Fruit fly (Drosophila melanogaster) whole organism, adult: ENCODE data around the gene PolD1.

Source experiments
- CG14711 ChIP-seq: fragments of 200-800 bp; sonication (Bioruptor generic); optimal IDR thresholded peaks from 2 replicates; lab custom pipeline; 2018; ENCODE audit warnings: missing biosample characterization, mild to moderate bottlenecking, missing genetic modification characterization, moderate library complexity
- CG33017 ChIP-seq: fragments of 200-800 bp; sonication (Bioruptor generic); optimal IDR thresholded peaks from 2 replicates; lab custom pipeline; 2018; ENCODE audit warnings: missing biosample characterization, mild to moderate bottlenecking, missing genetic modification characterization, moderate library complexity
- CG5204 ChIP-seq: fragments of 200-800 bp; sonication (Bioruptor generic); optimal IDR thresholded peaks from 2 replicates; lab custom pipeline; 2016; ENCODE audit warnings: missing biosample characterization, missing genetic modification characterization
- CG7101 ChIP-seq: fragments of 200-800 bp; sonication (Bioruptor generic); optimal IDR thresholded peaks from 2 replicates; lab custom pipeline; 2018; ENCODE audit warnings: missing biosample characterization, mild to moderate bottlenecking, missing genetic modification characterization, moderate library complexity
- Clk ChIP-seq: fragments of 200-800 bp; sonication (Bioruptor generic); optimal IDR thresholded peaks from 2 replicates; lab custom pipeline; 2017; ENCODE audit warnings: missing biosample characterization, missing genetic modification characterization
- Crg-1 ChIP-seq: fragments of 200-800 bp; sonication (Bioruptor generic); optimal IDR thresholded peaks from 2 replicates; lab custom pipeline; 2016; ENCODE audit warnings: missing biosample characterization, missing genetic modification characterization
- bab1 ChIP-seq: fragments of 200-800 bp; sonication (Bioruptor generic); optimal IDR thresholded peaks from 3 replicates; lab custom pipeline; 2019; ENCODE audit warnings: missing biosample characterization, mild to moderate bottlenecking, missing genetic modification characterization, moderate library complexity
- cic ChIP-seq: fragments of 200-800 bp; sonication (Bioruptor generic); optimal IDR thresholded peaks from 2 replicates; lab custom pipeline; 2017; ENCODE audit warnings: missing biosample characterization, mild to moderate bottlenecking, missing genetic modification characterization, moderate library complexity
- cnc ChIP-seq, 2 experiments: fragments of >200 bp; optimal IDR thresholded peaks; 2 replicates each; lab custom pipeline; 2017
- kay ChIP-seq: fragments of 200-800 bp; sonication (Bioruptor generic); peaks from one replicate; lab custom pipeline; 2016; ENCODE audit warnings: missing biosample characterization, missing genetic modification characterization, borderline replicate concordance
- tj ChIP-seq: fragments of 200-800 bp; sonication (Bioruptor generic); optimal IDR thresholded peaks from 3 replicates; lab custom pipeline; 2017; ENCODE audit warnings: missing biosample characterization, mild to moderate bottlenecking, missing genetic modification characterization, moderate library complexity

dm6 chr3L:15979240-15979639 lies 8.4 kb downstream of the PolD1 start:
- TF ChIP-seq CG33017 (tag; lab: Kevin White, UChicago) = no peak
- TF ChIP-seq bab1 (GFP tag; lab: Kevin White, UChicago) = no peak
- TF ChIP-seq cnc (optimal IDR thresholded peaks at IDR 0.05; lab: Kevin White, UChicago) = no peak
- TF ChIP-seq CG7101 = no peak
- no peak for TF ChIP-seq Clk (GFP tag; lab: Kevin White, UChicago)
- TF ChIP-seq Crg-1 = no peak
- no peak for TF ChIP-seq CG14711 (tag; lab: Kevin White, UChicago)
- no peak for TF ChIP-seq cic
- TF ChIP-seq tj = no peak
- TF ChIP-seq kay (GFP tag; lab: Kevin White, UChicago) = no peak
- no peak for TF ChIP-seq CG5204
